Worm (Caenorhabditis elegans): Measurements from ENCODE around the gene C01G12.13.

ce11 chrII:14618764-14619163 lies 42.2 kb downstream of the C01G12.13 start:
- no peak for TF ChIP-seq ceh-13 (GFP tag; optimal IDR thresholded peaks at IDR 0.05)
- no peak for TF ChIP-seq hnd-1 (tag; optimal IDR thresholded peaks at IDR 0.05)
